Worm (Caenorhabditis elegans): ENCODE data around the gene cgt-2.

Gene cgt-2

ce11 chrX:17714342-17715011, 19.4 kb downstream of the cgt-2 start, which contains the start of gene cTel55X.1:
Gene cTel55X.1 (plus strand): TSS chrX:17714961.
- no peak for TF ChIP-seq nhr-71 (tag; optimal IDR thresholded peaks at IDR 0.05)
- peak; percentile 14 for TF ChIP-seq elt-2 (tag; optimal IDR thresholded peaks at IDR 0.05)
- TF ChIP-seq fkh-8 (tag; optimal IDR thresholded peaks at IDR 0.05), result no peak
- no peak for TF ChIP-seq vab-15 (tag; optimal IDR thresholded peaks at IDR 0.05)
- no peak for TF ChIP-seq dsc-1 (tag; optimal IDR thresholded peaks at IDR 0.05)
- TF ChIP-seq lin-15B (tag; optimal IDR thresholded peaks at IDR 0.05), result no peak
- TF ChIP-seq lir-3 (tag; optimal IDR thresholded peaks at IDR 0.05; ENCODE audit: poor library complexity), result no peak
- no peak for TF ChIP-seq sptf-1 (tag; optimal IDR thresholded peaks at IDR 0.05)
- TF ChIP-seq nhr-85 (tag), result no peak
- TF ChIP-seq skn-1 (tag; optimal IDR thresholded peaks at IDR 0.05), result no peak
- TF ChIP-seq lin-35 (GFP tag; optimal IDR thresholded peaks at IDR 0.05), result peak in 1 of 2 experiments; percentile 17
- TF ChIP-seq nhr-20 (tag; optimal IDR thresholded peaks at IDR 0.05), result peak; percentile 75
- no peak for TF ChIP-seq fos-1 (tag; optimal IDR thresholded peaks at IDR 0.05)
- TF ChIP-seq ztf-4 (tag; optimal IDR thresholded peaks at IDR 0.05), result no peak
- no peak for TF ChIP-seq C16A3.4 (tag; optimal IDR thresholded peaks at IDR 0.05)
- TF ChIP-seq zag-1 (tag; optimal IDR thresholded peaks at IDR 0.05), result no peak
- TF ChIP-seq aly-2 (tag; optimal IDR thresholded peaks at IDR 0.05), result no peak
- TF ChIP-seq sox-4 (tag; optimal IDR thresholded peaks at IDR 0.05), result no peak
